Worm (Caenorhabditis elegans): Measurements from ENCODE around the gene pqn-32.

The pqn-32 gene

DNA sequence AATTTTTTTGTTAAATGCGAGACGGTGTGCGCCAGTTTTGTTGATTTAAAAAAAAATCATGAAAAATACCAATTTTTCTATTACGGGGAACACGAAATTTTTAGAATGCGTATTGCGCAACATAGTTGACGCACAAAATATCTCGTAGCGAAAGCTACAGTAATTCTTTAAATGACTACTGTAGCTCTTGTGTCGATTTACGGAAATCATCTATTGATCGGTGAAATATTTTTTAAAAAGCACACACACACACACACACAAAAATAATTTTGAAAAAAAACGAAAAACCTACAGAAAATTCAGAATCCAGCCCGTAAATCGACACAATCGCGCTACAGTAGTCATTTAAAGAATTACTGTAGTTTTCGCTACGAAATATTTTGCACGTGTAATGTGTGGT lies 16.0 kb upstream of the pqn-32 start:
- TF ChIP-seq dao-5 (tag; optimal IDR thresholded peaks at IDR 0.05) = no peak
- TF ChIP-seq him-1 (tag; optimal IDR thresholded peaks at IDR 0.05) = no peak
- TF ChIP-seq W03F9.2 (tag; optimal IDR thresholded peaks at IDR 0.05) = no peak

DNA sequence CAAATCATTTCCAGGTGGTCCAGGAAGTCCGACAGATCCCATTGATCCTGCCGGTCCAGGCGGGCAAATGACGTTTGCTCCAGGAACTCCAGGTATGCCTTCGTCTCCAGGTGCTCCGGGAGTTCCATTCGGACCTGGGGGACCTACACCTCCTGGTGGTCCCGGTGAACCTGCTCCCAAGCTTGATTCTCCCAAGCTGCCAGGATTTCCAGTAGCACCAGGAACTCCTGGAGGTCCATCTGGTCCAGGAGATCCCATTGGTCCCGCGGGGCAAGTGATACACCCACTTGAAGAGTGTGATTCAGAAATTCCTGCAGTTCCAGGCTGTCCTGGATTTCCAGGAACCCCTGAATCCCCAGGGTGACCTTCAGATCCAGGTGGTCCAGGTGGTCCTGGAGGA lies 11.5 kb upstream of the pqn-32 start:
- TF ChIP-seq W03F9.2 (tag; optimal IDR thresholded peaks at IDR 0.05) = no peak
- no peak for TF ChIP-seq dao-5 (tag; optimal IDR thresholded peaks at IDR 0.05)
- TF ChIP-seq him-1 (tag; optimal IDR thresholded peaks at IDR 0.05) = no peak

DNA sequence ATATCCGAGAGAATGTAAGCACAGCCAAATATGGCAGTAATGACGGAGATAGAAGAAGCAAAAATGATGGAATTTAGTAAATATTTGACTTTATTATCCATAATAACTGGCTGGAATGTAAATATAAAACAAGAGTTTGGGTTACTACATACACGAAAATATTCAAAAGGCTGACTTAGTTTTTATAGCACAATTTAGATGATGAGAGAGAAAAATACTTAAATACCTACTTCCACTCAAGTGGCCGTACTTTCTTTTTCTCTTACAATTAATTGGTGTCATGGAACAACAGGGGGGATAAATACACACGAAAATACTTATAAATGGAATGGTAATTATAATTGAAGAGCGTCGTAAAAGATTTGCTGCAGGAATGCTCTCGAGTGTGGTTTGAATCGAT lies 9.6 kb upstream of the pqn-32 start, which contains the start of gene col-86:
col-86 (minus strand) TSS at position 101 of the 400 bp plus-strand sequence.
- TF ChIP-seq W03F9.2 (tag; optimal IDR thresholded peaks at IDR 0.05) = no peak
- no peak for TF ChIP-seq dao-5 (tag; optimal IDR thresholded peaks at IDR 0.05)
- no peak for TF ChIP-seq him-1 (tag; optimal IDR thresholded peaks at IDR 0.05)

DNA sequence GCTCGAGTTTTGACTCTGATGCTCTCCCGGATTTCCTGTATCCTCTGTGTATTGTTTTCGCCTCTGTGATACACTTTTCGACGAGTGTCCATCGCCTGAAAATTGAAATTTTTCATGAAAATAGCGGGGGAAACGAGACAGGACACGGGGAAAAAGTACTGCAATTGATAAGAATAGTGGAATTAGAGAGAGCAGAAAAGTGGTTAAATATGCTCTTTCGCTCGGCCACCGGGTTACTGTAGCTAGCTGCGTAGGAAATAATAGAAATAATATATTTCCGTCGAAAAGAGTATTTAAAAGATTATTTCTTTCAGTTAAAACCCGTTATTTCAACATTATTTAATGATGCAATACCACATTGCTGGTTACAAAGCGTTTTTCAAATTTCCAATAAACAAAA lies 8.9 kb downstream of the pqn-32 start, which contains the start of gene rict-1:
rict-1 (minus strand) TSS at position 101 of the 400 bp plus-strand sequence.
- TF ChIP-seq dao-5 (tag; optimal IDR thresholded peaks at IDR 0.05) (no peak), him-1 (tag; optimal IDR thresholded peaks at IDR 0.05) (no peak), W03F9.2 (tag; optimal IDR thresholded peaks at IDR 0.05) (no peak)

DNA sequence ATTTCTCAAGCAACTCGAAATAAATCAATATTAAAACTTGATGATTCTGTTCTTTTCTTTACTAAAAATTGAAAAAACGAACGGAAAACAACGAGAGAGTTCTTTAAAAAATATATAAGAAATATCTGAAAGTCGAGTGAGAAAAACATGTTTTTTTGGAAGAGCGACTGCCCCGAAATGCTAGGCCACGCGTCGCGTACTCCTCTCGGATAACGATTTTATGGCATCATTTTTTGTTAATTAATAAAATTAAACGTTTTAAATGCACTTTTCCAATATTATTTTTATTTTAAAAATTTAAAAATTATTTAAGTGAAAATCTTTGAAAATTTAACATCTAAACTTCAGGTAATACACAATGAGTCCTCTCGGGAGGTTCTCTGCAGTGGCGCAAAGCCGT lies 9.3 kb downstream of the pqn-32 start, which contains the start of gene gfm-1:
gfm-1 (plus strand) TSS at position 349 of the 400 bp plus-strand sequence.
- TF ChIP-seq W03F9.2 (tag; optimal IDR thresholded peaks at IDR 0.05) (peak; percentile 82), him-1 (tag; optimal IDR thresholded peaks at IDR 0.05) (no peak), dao-5 (tag; optimal IDR thresholded peaks at IDR 0.05) (no peak)

DNA sequence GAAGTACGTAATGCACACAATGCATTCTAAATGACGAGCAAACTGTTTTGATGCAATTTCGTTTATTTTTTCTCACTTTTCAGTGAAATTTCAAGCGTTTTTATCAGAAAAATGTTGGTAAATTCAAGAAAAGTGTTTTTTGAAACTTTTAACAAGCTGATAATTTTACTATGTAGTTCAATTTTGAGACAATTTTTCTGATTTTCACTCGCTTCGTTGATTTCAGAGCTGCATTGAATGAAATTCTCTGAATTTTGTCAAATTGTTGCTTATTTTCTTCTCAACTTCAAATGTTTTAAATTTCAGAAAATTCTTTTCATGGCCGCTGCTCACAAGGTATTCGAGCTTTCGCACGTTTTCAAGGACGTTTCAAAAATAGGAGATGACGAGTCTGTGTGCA lies 14.9 kb downstream of the pqn-32 start, which contains the start of gene bath-45:
bath-45 (plus strand) TSS at position 301 of the 400 bp plus-strand sequence.
- no peak for TF ChIP-seq W03F9.2 (tag; optimal IDR thresholded peaks at IDR 0.05)
- no peak for TF ChIP-seq him-1 (tag; optimal IDR thresholded peaks at IDR 0.05)
- TF ChIP-seq dao-5 (tag; optimal IDR thresholded peaks at IDR 0.05) = no peak

DNA sequence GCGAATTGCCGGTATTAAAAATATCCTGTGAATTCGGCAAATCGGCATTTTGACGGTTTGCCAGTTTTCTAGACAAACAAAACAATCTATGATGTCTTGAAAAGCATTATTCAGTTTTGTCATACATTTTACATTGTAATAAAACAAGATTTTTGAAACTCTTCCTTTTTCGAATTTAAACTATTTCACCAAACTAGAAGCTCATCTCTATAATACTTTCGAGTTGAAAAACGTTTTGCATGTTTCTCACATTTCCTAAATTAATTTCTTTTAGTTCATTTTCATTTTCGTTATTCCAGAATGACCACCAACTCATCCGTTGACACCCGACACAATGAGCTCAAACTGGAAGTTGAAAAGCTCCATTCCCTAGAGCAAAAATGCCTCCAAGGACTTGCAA lies 21.8 kb downstream of the pqn-32 start, which contains the start of gene F29C12.6:
F29C12.6 (plus strand) TSS at position 301 of the 400 bp plus-strand sequence.
- no peak for TF ChIP-seq dao-5 (tag; optimal IDR thresholded peaks at IDR 0.05)
- TF ChIP-seq him-1 (tag; optimal IDR thresholded peaks at IDR 0.05) = no peak

DNA sequence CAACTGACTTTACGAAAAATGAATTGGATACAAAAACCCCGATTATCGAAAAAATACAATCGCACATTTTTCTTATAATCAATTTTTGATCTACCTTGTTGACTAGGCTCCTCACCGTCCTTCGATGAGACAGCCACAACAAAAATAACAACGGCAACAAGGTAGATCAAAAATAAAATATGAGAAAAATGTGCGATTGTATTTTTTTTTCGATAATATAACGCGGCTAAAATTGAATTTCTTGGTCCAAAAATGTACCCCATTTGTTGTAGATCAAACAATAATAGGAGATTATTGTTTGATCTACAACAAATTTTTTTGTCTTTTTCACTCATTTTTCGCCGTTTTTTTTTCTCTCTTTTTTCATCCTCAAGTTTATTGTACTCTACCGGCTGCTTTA lies 22.8 kb downstream of the pqn-32 start:
- TF ChIP-seq dao-5 (tag; optimal IDR thresholded peaks at IDR 0.05) (no peak), W03F9.2 (tag; optimal IDR thresholded peaks at IDR 0.05) (no peak), him-1 (tag; optimal IDR thresholded peaks at IDR 0.05) (no peak)

DNA sequence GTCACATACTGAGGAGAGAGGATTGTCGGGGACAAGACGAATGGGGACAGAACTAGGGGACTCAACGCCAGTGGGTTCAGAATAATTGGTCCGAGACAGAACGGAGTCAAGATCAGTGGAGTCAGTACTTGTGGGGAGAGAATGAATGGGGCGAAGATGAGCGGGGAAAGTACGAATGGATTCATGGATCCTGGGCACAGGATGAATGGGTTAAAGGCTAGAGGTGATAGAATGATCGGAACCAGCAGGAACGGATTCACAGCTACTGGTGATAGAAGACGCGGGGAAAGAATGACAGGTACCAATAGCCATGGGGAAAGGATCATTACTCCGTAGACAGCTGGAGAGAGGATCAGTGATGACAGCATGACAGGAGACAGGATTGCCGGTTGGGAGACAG lies 31.8 kb downstream of the pqn-32 start:
- TF ChIP-seq him-1 (tag; optimal IDR thresholded peaks at IDR 0.05) = no peak
- no peak for TF ChIP-seq dao-5 (tag; optimal IDR thresholded peaks at IDR 0.05)
- TF ChIP-seq W03F9.2 (tag; optimal IDR thresholded peaks at IDR 0.05) = no peak

DNA sequence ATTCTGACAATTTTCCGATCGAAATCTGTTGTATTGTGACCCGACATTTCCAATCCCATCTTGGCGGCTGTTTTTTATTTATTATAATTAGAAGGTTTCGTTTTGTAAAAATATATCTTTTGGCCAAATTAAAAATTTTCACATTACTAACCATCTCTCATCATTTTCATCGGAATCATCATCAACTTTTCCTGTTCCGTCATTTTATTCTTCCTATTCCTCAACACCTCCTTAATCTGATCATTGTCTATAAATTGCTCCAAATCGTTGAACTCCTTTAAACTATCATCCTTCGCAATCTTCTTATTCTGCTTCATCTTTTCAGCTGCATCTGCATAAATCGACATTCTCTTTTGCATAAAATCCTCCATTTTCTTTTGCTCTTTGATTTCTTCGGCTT lies 34.6 kb downstream of the pqn-32 start:
- no peak for TF ChIP-seq W03F9.2 (tag; optimal IDR thresholded peaks at IDR 0.05)
- no peak for TF ChIP-seq him-1 (tag; optimal IDR thresholded peaks at IDR 0.05)
- no peak for TF ChIP-seq dao-5 (tag; optimal IDR thresholded peaks at IDR 0.05)

DNA sequence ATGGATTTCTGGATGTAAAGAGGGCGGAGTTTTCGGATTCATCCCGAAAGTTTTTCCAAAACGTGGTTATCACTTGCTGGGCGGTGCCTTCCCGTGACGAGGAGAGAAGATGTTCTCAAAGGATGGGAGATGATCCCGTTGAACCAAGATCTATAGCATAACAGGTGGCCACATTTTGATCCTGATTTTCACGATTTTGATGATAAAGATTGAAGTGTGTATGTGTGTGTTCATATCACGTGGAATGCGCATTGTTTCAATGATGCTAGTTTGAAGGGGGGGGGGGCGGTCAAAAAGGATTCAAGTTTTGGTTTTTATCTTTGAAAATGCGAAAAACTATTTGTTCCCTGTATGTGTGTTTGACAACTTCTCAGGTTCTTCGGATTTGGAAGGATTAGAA lies 37.4 kb downstream of the pqn-32 start, which contains the start of gene mltn-1:
mltn-1 (minus strand) TSS at position 22 of the 400 bp plus-strand sequence.
- TF ChIP-seq him-1 (tag; optimal IDR thresholded peaks at IDR 0.05) = no peak
- TF ChIP-seq dao-5 (tag; optimal IDR thresholded peaks at IDR 0.05) = no peak

DNA sequence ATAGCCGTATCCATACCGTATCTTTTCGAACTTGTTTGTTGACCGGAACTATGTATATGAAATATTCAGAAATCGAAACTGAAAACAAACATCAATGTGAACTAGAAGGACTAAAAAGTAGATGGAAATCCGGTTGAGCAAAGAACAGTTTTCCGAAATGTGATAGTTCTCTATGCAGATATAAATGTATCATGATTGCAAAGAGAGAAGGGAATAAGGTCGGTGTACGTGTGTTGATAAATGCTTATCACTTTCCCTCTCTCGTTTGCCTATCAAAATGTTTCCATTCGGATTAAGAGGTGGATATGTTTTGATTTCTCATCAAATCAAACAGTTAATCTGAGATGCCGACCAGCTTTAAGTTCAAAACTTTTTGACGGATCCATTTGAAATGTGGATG lies 40.4 kb downstream of the pqn-32 start:
- no peak for TF ChIP-seq W03F9.2 (tag; optimal IDR thresholded peaks at IDR 0.05)
- TF ChIP-seq him-1 (tag; optimal IDR thresholded peaks at IDR 0.05) = no peak
- no peak for TF ChIP-seq dao-5 (tag; optimal IDR thresholded peaks at IDR 0.05)

DNA sequence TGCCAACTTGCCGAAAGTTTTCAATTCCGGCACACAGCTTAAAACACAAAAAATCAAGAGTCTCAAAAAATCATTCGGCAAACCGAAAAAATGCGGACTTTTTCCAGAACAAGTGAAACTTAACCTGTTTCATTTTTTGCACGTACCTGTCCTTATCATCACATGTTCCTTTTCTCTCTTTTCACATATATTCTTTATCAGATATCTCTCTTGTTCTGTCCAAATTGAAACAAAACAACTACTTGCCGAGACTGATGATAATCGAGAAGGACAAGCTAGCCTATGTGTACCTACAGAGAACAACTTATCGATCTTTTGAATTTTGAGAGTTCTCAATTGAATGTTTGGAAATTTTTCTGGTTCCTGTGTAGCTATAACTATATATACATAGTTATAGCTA lies 42.1 kb downstream of the pqn-32 start:
- no peak for TF ChIP-seq W03F9.2 (tag; optimal IDR thresholded peaks at IDR 0.05)
- TF ChIP-seq him-1 (tag; optimal IDR thresholded peaks at IDR 0.05) = no peak
- TF ChIP-seq dao-5 (tag; optimal IDR thresholded peaks at IDR 0.05) = no peak

DNA sequence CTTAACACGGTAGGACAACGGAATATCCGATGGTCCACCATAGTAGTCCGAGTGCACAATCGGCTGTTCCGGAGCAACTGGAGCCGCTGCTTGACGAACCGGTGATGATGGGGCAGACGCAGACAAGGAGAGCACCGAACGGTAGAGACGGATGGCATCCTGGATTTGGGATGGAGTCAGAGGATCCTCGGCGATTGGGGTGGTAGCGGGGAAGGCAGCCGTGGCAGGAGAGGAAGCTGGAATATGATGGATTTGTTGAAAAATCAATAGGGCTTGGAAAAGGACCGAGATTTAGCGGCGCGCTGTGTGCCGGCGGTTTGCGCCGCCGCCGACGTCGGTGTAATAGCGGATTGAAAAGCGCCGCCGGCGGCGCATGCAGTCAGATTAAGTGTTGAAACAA lies 44.6 kb downstream of the pqn-32 start:
- TF ChIP-seq dao-5 (tag; optimal IDR thresholded peaks at IDR 0.05) = no peak
- TF ChIP-seq him-1 (tag; optimal IDR thresholded peaks at IDR 0.05) = no peak
- TF ChIP-seq W03F9.2 (tag; optimal IDR thresholded peaks at IDR 0.05) = no peak

DNA sequence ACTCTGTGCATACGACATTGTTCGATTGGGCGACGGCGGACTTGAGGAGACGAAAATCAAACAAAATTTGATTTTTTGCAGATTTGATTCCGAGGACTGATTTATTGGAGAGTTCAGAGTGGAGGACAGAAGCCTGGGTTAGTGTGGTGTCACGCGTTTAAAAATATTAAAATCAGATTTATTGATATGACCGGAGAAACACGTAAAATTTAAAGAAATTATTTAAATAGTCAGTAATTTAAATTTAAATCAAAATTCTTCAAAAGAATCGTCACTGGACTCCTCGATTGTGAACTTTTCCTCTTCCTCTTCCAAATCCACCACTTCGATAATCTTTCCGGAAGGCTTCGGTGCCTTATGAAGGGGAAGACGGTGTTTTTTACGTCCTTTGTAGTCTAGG lies 45.5 kb downstream of the pqn-32 start, which contains the start of gene spe-18:
spe-18 (minus strand) TSS at position 101 of the 400 bp plus-strand sequence.
- TF ChIP-seq dao-5 (tag; optimal IDR thresholded peaks at IDR 0.05) (no peak), him-1 (tag; optimal IDR thresholded peaks at IDR 0.05) (no peak), W03F9.2 (tag; optimal IDR thresholded peaks at IDR 0.05) (no peak)
